Worm (Caenorhabditis elegans): ENCODE results near the gene mpk-2.

The mpk-2 gene

DNA sequence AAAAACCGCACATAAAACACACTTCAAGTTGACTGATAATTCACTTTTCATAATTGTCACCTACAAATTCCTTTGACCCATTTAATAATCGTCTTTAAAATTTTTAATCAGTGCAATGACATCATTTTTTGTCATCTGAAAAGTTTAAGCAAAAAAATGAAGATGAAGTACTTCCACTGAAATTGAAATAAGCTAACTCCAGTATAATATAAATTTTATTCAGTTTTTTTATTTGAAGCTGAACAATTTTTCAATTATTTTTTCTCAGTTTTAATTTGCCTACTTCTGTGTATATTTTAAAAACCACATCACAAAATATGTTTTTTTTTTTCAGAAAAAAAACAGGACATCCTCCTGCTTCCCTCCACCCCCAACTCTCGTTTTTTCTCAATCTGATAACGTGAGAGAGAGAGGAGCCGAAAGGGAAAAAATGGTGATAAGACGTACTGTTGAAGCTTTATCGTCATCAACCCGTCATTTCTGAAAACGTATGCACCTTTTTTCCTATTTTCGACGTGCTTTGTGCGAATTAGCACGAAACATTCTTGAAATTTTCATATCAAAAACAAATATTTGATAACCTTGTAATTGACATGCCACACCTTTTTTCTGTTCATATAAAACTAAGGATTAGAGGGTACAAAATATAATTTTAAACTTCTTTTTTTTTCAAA, at the start of gene mpk-2, which contains the start of gene C04G6.11:
Gene mpk-2 (plus strand): TSS at position 335 of the 674 bp plus-strand sequence.
Gene C04G6.11 (minus strand): TSS at position 51 of the 674 bp plus-strand sequence.
- TF ChIP-seq tbx-37 (GFP tag; conservative IDR thresholded peaks at IDR 0.05) (no peak), pes-1 (GFP tag; IDR thresholded peaks at IDR 0.05) (no peak), ceh-36 (tag; optimal IDR thresholded peaks at IDR 0.05) (no peak), tbx-11 (GFP tag; IDR thresholded peaks at IDR 0.05) (no peak), scrt-1 (GFP tag; IDR thresholded peaks at IDR 0.05) (no peak), ceh-13 (GFP tag; optimal IDR thresholded peaks at IDR 0.05) (no peak), hmg-4 (GFP tag; optimal IDR thresholded peaks at IDR 0.05) (no peak), hmbx-1 (tag; optimal IDR thresholded peaks at IDR 0.05) (no peak)

DNA sequence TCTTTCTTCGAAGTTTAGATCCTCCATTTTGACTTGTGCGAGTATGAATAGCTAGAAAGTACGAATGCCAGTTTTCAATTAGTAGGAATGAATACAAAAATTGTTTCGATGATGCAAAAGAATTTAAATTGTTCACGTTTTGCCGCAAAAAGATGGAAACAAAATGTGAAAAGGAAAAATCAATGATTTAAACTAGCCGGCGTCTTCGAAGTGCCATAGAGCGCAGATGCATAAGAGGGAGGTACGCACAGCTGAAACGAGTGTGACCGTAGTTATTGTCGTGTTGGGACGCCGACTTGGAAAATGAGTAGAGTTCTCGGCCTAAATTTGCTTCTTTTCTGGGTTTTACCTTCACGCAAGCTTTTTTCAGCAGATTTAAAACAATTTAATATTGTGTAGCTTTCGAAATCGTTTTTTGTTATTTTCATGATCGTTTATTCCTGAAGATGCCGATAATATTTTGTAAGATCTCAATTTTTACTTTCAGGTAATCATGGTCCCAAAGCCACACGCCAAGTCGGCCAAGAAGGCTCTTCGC, 48.7 kb upstream of the mpk-2 start, which contains the start of the genes ify-1 and rpl-22:
Gene ify-1 (minus strand): TSS at position 51 of the 538 bp plus-strand sequence.
Gene rpl-22 (plus strand): TSS at position 488 of the 538 bp plus-strand sequence.
- TF ChIP-seq B0310.2 (tag; optimal IDR thresholded peaks at IDR 0.05) (no peak), ets-7 (tag; optimal IDR thresholded peaks at IDR 0.05) (no peak), scrt-1 (GFP tag; IDR thresholded peaks at IDR 0.05) (no peak; the same call in 1 of the 2 replicates), tra-4 (tag; optimal IDR thresholded peaks at IDR 0.05) (no peak), ama-1 (optimal IDR thresholded peaks at IDR 0.05) (no peak), sea-1 (GFP tag; conservative IDR thresholded peaks at IDR 0.05) (no peak), hmg-4 (GFP tag; optimal IDR thresholded peaks at IDR 0.05) (peak; percentile 65), ceh-13 (GFP tag; optimal IDR thresholded peaks at IDR 0.05) (no peak), F13C5.2 (tag; optimal IDR thresholded peaks at IDR 0.05) (peak; percentile 83), pes-1 (GFP tag; IDR thresholded peaks at IDR 0.05) (no peak), hmbx-1 (tag; optimal IDR thresholded peaks at IDR 0.05) (no peak), flt-1 (GFP tag; IDR thresholded peaks at IDR 0.05) (peak; percentile 69; the same call in 1 of the 2 replicates), hnd-1 (tag; optimal IDR thresholded peaks at IDR 0.05) (no peak), ceh-36 (tag; optimal IDR thresholded peaks at IDR 0.05) (no peak), tbx-37 (GFP tag; conservative IDR thresholded peaks at IDR 0.05) (peak; percentile 56; the same call in 1 of the 2 replicates), aly-1 (tag; optimal IDR thresholded peaks at IDR 0.05) (no peak), tbx-11 (GFP tag; IDR thresholded peaks at IDR 0.05) (no peak)

DNA sequence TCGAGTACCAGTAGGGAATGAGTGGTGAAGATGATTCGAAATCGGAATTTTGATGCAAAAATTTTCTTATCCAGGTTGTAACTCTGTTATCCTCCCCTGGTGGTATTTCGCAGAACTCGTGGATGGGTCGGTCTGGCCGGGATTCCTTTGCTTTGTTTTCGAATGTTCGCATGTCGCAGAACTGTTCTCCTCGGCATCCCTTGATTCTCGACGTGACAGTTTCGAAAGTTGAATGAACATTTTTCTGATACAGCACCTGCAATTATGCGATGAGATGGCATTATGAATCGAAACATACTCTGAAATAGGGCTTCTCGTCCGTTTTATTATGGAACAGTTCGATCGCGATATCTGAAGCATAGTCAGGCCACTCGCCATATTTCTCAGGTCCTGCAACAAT, 47.7 kb upstream of the mpk-2 start:
- TF ChIP-seq scrt-1 (GFP tag; IDR thresholded peaks at IDR 0.05) (no peak), aly-1 (tag; optimal IDR thresholded peaks at IDR 0.05) (no peak), hnd-1 (tag; optimal IDR thresholded peaks at IDR 0.05) (no peak), tbx-37 (GFP tag; conservative IDR thresholded peaks at IDR 0.05) (no peak), tra-4 (tag; optimal IDR thresholded peaks at IDR 0.05) (no peak), ceh-36 (tag; optimal IDR thresholded peaks at IDR 0.05) (no peak), ets-7 (tag; optimal IDR thresholded peaks at IDR 0.05) (no peak), pes-1 (GFP tag; IDR thresholded peaks at IDR 0.05) (no peak), ama-1 (optimal IDR thresholded peaks at IDR 0.05) (no peak), hmbx-1 (tag; optimal IDR thresholded peaks at IDR 0.05) (no peak), sea-1 (GFP tag; conservative IDR thresholded peaks at IDR 0.05) (no peak), B0310.2 (tag; optimal IDR thresholded peaks at IDR 0.05) (no peak), F13C5.2 (tag; optimal IDR thresholded peaks at IDR 0.05) (no peak), tbx-11 (GFP tag; IDR thresholded peaks at IDR 0.05) (no peak), ceh-13 (GFP tag; optimal IDR thresholded peaks at IDR 0.05) (no peak)

DNA sequence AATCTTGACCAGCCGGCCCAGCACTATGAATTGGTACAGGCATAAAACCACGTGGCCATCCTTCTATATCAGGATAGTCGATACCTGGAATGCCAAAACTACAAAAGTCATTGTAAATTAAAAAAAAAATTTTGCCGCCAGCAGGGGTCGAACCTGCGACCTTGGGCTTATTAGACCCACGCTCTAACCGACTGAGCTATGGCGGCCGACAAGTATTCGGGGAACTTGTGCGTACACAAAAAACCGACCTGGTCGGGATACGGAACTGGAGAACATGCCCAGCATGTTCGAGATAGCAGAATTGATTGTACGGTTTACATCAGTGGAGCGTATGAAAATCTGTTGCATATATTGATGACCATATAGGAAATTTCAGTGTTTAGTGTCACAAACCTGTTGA, 46.6 kb upstream of the mpk-2 start:
- TF ChIP-seq hmbx-1 (tag; optimal IDR thresholded peaks at IDR 0.05): no peak
- peak; percentile 51 for TF ChIP-seq hmg-4 (GFP tag; optimal IDR thresholded peaks at IDR 0.05)
- TF ChIP-seq ceh-13 (GFP tag; optimal IDR thresholded peaks at IDR 0.05): peak; percentile 53
- TF ChIP-seq ceh-36 (tag; optimal IDR thresholded peaks at IDR 0.05): peak; percentile 54
- peak; percentile 72 for TF ChIP-seq flt-1 (GFP tag; IDR thresholded peaks at IDR 0.05)
- 0 out of 2 replicates have a peak, but pooled peaks have one; percentile 63 for TF ChIP-seq sea-1 (GFP tag; conservative IDR thresholded peaks at IDR 0.05)
- TF ChIP-seq B0310.2 (tag; optimal IDR thresholded peaks at IDR 0.05): peak; percentile 24
- TF ChIP-seq scrt-1 (GFP tag; IDR thresholded peaks at IDR 0.05): peak; percentile 72
- TF ChIP-seq ets-7 (tag; optimal IDR thresholded peaks at IDR 0.05): no peak
- TF ChIP-seq ama-1 (optimal IDR thresholded peaks at IDR 0.05): no peak
- TF ChIP-seq F13C5.2 (tag; optimal IDR thresholded peaks at IDR 0.05): no peak
- peak; percentile 86 for TF ChIP-seq pes-1 (GFP tag; IDR thresholded peaks at IDR 0.05)
- TF ChIP-seq tbx-11 (GFP tag; IDR thresholded peaks at IDR 0.05): 0 out of 2 replicates have a peak, but pooled peaks have one; percentile 28

DNA sequence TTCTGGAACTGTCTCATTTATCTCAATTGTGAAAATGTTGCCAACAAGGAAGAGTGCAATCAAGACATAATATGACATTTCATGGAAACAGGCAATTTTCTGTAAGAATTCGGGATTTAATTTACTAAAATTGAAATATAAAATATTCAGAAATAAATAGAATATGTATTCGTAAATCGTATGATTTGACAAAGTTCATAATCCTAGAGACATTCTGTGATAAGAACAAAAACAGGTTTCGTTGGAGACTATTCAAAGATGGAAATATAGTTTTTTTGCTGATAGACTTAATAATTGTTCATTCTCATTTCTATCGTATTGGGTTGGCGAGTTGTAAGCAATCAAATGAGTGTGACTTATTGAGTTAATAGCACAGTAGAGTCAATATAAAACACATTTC, 45.9 kb upstream of the mpk-2 start, which contains the start of gene C27A2.12:
Gene C27A2.12 (minus strand): TSS at position 101 of the 400 bp plus-strand sequence.
- TF ChIP-seq F13C5.2 (tag; optimal IDR thresholded peaks at IDR 0.05): no peak

DNA sequence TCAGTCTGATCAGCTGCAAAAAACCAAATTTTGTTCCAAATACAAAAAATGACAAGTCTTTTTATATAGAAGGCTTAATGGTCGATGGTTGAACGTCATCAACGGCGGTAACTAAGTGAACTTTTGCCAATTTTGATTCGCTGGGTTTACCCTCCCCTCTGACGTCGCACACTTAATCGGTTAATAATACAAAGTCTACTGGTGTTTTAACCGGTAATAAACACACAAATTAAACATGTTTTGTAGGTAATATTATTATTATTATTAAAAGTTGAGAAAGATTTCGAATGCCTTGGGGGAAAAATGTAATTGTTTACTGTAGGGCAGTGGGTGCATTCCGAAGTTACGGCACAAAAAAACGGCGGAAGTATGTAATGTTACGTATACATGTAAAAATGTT, 43.2 kb upstream of the mpk-2 start, which contains the start of gene pho-12:
Gene pho-12 (minus strand): TSS at position 101 of the 400 bp plus-strand sequence.
- no peak for TF ChIP-seq hmbx-1 (tag; optimal IDR thresholded peaks at IDR 0.05)

DNA sequence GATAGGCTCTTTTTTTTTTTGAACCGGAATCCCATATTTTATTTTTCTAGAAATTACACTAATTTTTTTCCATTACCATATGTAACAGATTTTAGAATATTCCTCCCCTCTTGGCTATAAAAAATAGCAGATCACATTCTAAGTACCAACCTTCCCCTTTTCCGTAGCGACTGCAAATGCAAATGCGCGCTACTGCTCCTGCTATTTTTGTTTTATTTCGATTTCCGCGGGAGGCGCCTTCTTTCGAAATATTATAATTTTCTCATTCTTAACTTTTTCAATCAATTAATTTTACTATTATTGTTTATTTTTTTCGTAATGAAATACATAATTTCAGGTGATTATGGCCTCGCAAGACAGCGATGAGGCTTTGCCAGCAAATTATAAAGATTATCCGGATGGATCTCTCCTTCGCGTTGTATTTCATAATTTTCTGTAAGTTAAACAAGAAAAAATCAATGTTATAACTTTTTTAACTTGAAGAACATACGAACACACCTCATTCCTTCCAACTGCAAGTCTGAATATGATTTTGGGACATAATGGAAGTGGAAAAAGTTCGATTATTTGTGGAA, 42.0 kb upstream of the mpk-2 start, which contains the start of gene smc-5:
Gene smc-5 (plus strand): TSS at position 332 of the 575 bp plus-strand sequence.
- TF ChIP-seq ets-7 (tag; optimal IDR thresholded peaks at IDR 0.05) (no peak), tbx-37 (GFP tag; conservative IDR thresholded peaks at IDR 0.05) (no peak), flt-1 (GFP tag; IDR thresholded peaks at IDR 0.05) (no peak), scrt-1 (GFP tag; IDR thresholded peaks at IDR 0.05) (no peak), aly-1 (tag; optimal IDR thresholded peaks at IDR 0.05) (no peak), F13C5.2 (tag; optimal IDR thresholded peaks at IDR 0.05) (peak; percentile 43), hmbx-1 (tag; optimal IDR thresholded peaks at IDR 0.05) (no peak), pes-1 (GFP tag; IDR thresholded peaks at IDR 0.05) (peak; percentile 46; the same call in 1 of the 2 replicates), ceh-36 (tag; optimal IDR thresholded peaks at IDR 0.05) (no peak), hnd-1 (tag; optimal IDR thresholded peaks at IDR 0.05) (no peak)
